Fruit fly (Drosophila melanogaster) whole organism: ENCODE data around the gene Mdh2.

ENCODE experiments used
- CG8478 ChIP-seq: fragments of >200 bp; optimal IDR thresholded peaks from 2 replicates; lab custom pipeline; 2018; ENCODE audit warnings: inconsistent platforms
- Dll ChIP-seq: fragments of >200 bp; optimal IDR thresholded peaks from 2 replicates; lab custom pipeline; 2017
- EcR ChIP-seq, 2 experiments: fragments of >200 bp; optimal IDR thresholded peaks; 2 replicates each; lab custom pipeline; 2017; ENCODE audit warnings: missing biosample characterization in 2 of 2, missing genetic modification characterization in 2 of 2, missing genetic modification reagents in 2 of 2
- pan ChIP-seq: fragments of >200 bp; optimal IDR thresholded peaks from 2 replicates; lab custom pipeline; 2017
- psq ChIP-seq: fragments of >200 bp; optimal IDR thresholded peaks from 2 replicates; lab custom pipeline; 2017
- usp ChIP-seq: fragments of >200 bp; optimal IDR thresholded peaks from 2 replicates; lab custom pipeline; 2017; ENCODE audit warnings: missing biosample characterization, missing genetic modification characterization, mixed read lengths

Mdh2 gene

dm6 chr3R:18199885-18200249 lies 26.3 kb upstream of the Mdh2 start:
- no peak for TF ChIP-seq EcR (GFP tag; optimal IDR thresholded peaks at IDR 0.05; lab: Kevin White, UChicago)
- TF ChIP-seq psq (lab: Kevin White, UChicago), result no peak
- TF ChIP-seq CG8478 (lab: Kevin White, UChicago), result no peak
- no peak for TF ChIP-seq Dll (lab: Kevin White, UChicago)
- no peak for TF ChIP-seq usp (GFP tag; lab: Kevin White, UChicago)
- TF ChIP-seq pan (lab: Kevin White, UChicago), result no peak

dm6 chr3R:18208479-18208878 lies 17.7 kb upstream of the Mdh2 start, which contains the start of gene CG44158:
TSS of gene CG44158 (plus strand) at chr3R:18208779.
- TF ChIP-seq psq (lab: Kevin White, UChicago), result no peak

- TF ChIP-seq EcR (GFP tag; optimal IDR thresholded peaks at IDR 0.05; lab: Kevin White, UChicago), result no peak
- TF ChIP-seq psq (lab: Kevin White, UChicago), result no peak
- TF ChIP-seq CG8478 (lab: Kevin White, UChicago), result no peak
- no peak for TF ChIP-seq usp (GFP tag; lab: Kevin White, UChicago)
- TF ChIP-seq pan (lab: Kevin White, UChicago), result no peak
These were observed 10.9 kb upstream of the Mdh2 start for dm6 chr3R:18215300-18215699.

- TF ChIP-seq CG8478 (lab: Kevin White, UChicago) (no peak), usp (GFP tag; lab: Kevin White, UChicago) (no peak), psq (lab: Kevin White, UChicago) (no peak), pan (lab: Kevin White, UChicago) (no peak), Dll (lab: Kevin White, UChicago) (no peak), EcR (GFP tag; optimal IDR thresholded peaks at IDR 0.05; lab: Kevin White, UChicago) (no peak)
These were observed 10.3 kb upstream of the Mdh2 start, which contains the start of gene CG14314 for dm6 chr3R:18215900-18216299. TSS of gene CG14314 (plus strand) at chr3R:18216142.

dm6 chr3R:18220211-18220749 lies 5.9 kb upstream of the Mdh2 start, which contains the start of the genes CG7988 and CG7183:
TSS of gene CG7988 (plus strand) at chr3R:18220526.
TSS of gene CG7183 (minus strand) at chr3R:18220699.
- TF ChIP-seq EcR (GFP tag; optimal IDR thresholded peaks at IDR 0.05; lab: Kevin White, UChicago) (no peak), Dll (lab: Kevin White, UChicago) (no peak), psq (lab: Kevin White, UChicago) (no peak), pan (lab: Kevin White, UChicago) (no peak), CG8478 (lab: Kevin White, UChicago) (no peak), usp (GFP tag; lab: Kevin White, UChicago) (no peak)

- TF ChIP-seq EcR (GFP tag; optimal IDR thresholded peaks at IDR 0.05; lab: Kevin White, UChicago) (no peak), Dll (lab: Kevin White, UChicago) (no peak), pan (lab: Kevin White, UChicago) (no peak), psq (lab: Kevin White, UChicago) (no peak), CG8478 (lab: Kevin White, UChicago) (no peak), usp (GFP tag; lab: Kevin White, UChicago) (no peak)
These were observed 2.8 kb upstream of the Mdh2 start, which contains the start of the genes mTerf5 and Non3 for dm6 chr3R:18223434-18223833. TSS of gene mTerf5 (minus strand) at chr3R:18223682. TSS of gene Non3 (plus strand) at chr3R:18223722.

dm6 chr3R:18226809-18227157 lies 587 bp downstream of the Mdh2 start:
- TF ChIP-seq EcR (GFP tag; optimal IDR thresholded peaks at IDR 0.05; lab: Kevin White, UChicago) (no peak), pan (lab: Kevin White, UChicago) (no peak), psq (lab: Kevin White, UChicago) (no peak), usp (GFP tag; lab: Kevin White, UChicago) (no peak), CG8478 (lab: Kevin White, UChicago) (no peak), Dll (lab: Kevin White, UChicago) (no peak)

dm6 chr3R:18227385-18227784 lies 1.2 kb downstream of the Mdh2 start:
- TF ChIP-seq psq (lab: Kevin White, UChicago), result no peak
- no peak for TF ChIP-seq pan (lab: Kevin White, UChicago)
- no peak for TF ChIP-seq EcR (GFP tag; optimal IDR thresholded peaks at IDR 0.05; lab: Kevin White, UChicago)
- TF ChIP-seq Dll (lab: Kevin White, UChicago), result no peak
- no peak for TF ChIP-seq CG8478 (lab: Kevin White, UChicago)
- no peak for TF ChIP-seq usp (GFP tag; lab: Kevin White, UChicago)

- TF ChIP-seq Dll (lab: Kevin White, UChicago) (no peak), usp (GFP tag; lab: Kevin White, UChicago) (no peak), EcR (GFP tag; optimal IDR thresholded peaks at IDR 0.05; lab: Kevin White, UChicago) (no peak), pan (lab: Kevin White, UChicago) (no peak)
These were observed 2.6 kb downstream of the Mdh2 start for dm6 chr3R:18228713-18229222.

dm6 chr3R:18230229-18230628 lies 4.0 kb downstream of the Mdh2 start:
- no peak for TF ChIP-seq usp (GFP tag; lab: Kevin White, UChicago)
- TF ChIP-seq EcR (GFP tag; optimal IDR thresholded peaks at IDR 0.05; lab: Kevin White, UChicago), result no peak
- TF ChIP-seq pan (lab: Kevin White, UChicago), result no peak
- TF ChIP-seq psq (lab: Kevin White, UChicago), result no peak
- TF ChIP-seq Dll (lab: Kevin White, UChicago), result no peak
- TF ChIP-seq CG8478 (lab: Kevin White, UChicago), result no peak

- TF ChIP-seq CG8478 (lab: Kevin White, UChicago) (no peak), psq (lab: Kevin White, UChicago) (no peak), EcR (GFP tag; optimal IDR thresholded peaks at IDR 0.05; lab: Kevin White, UChicago) (no peak), pan (lab: Kevin White, UChicago) (no peak), usp (GFP tag; lab: Kevin White, UChicago) (no peak), Dll (lab: Kevin White, UChicago) (no peak)
These were observed 6.0 kb downstream of the Mdh2 start for dm6 chr3R:18232187-18232586.
